Worm (Caenorhabditis elegans) whole organism, young adult: ENCODE measurements around the gene ech-5.

Source experiments
- B0261.1 ChIP-seq: sonication (generic microtip); optimal IDR thresholded peaks from 2 replicates; lab custom pipeline; 2016; ENCODE audit warnings: mild to moderate bottlenecking, missing genetic modification characterization, moderate library complexity, missing compliant biosample characterization
- B0336.3 ChIP-seq: fragments of 200-800 bp; sonication (Bioruptor generic); IDR thresholded peaks from 2 replicates; pipeline ENCODE4 v1.3.6; 2022; ENCODE audit warnings: missing genetic modification characterization, missing compliant biosample characterization
- C06A6.2 ChIP-seq: fragments of 200-800 bp; sonication (Bioruptor generic); conservative IDR thresholded peaks from 2 replicates; pipeline ENCODE4 v1.3.6; 2022; ENCODE audit warnings: missing genetic modification characterization, missing compliant biosample characterization
- D2030.7 ChIP-seq: fragments of 200-800 bp; sonication (Bioruptor generic); IDR thresholded peaks from 2 replicates; pipeline ENCODE4 v1.3.6; 2022; ENCODE audit warnings: missing genetic modification reagents, missing genetic modification characterization, missing compliant biosample characterization
- F10E7.11 ChIP-seq: sonication (generic microtip); optimal IDR thresholded peaks from 2 replicates; lab custom pipeline; 2017; ENCODE audit warnings: mild to moderate bottlenecking, missing genetic modification characterization, moderate library complexity, missing compliant biosample characterization
- F22D6.2 ChIP-seq: sonication (generic microtip); optimal IDR thresholded peaks from 2 replicates; lab custom pipeline; 2016; ENCODE audit warnings: mild to moderate bottlenecking, missing genetic modification characterization, missing compliant biosample characterization
- F23B12.7 ChIP-seq: sonication (generic microtip); optimal IDR thresholded peaks from 2 replicates; lab custom pipeline; 2017; ENCODE audit warnings: missing genetic modification characterization, mild to moderate bottlenecking, missing compliant biosample characterization, antibody characterized with exemption, moderate library complexity; ENCODE audit not compliant: insufficient read depth
- F37B4.10 ChIP-seq: fragments of 200-800 bp; sonication (Bioruptor generic); IDR thresholded peaks from 2 replicates; pipeline ENCODE4 v1.3.6; 2022; ENCODE audit warnings: missing genetic modification characterization, missing compliant biosample characterization
- F52B5.7 ChIP-seq: sonication (generic microtip); optimal IDR thresholded peaks from 2 replicates; lab custom pipeline; 2016; ENCODE audit warnings: mild to moderate bottlenecking, missing genetic modification characterization, missing compliant biosample characterization
- F55B11.4 ChIP-seq: sonication (generic microtip); optimal IDR thresholded peaks from 2 replicates; lab custom pipeline; 2016; ENCODE audit warnings: missing compliant biosample characterization, missing genetic modification characterization, borderline replicate concordance; ENCODE audit not compliant: insufficient read depth
- K12H6.12 ChIP-seq: fragments of 200-800 bp; sonication (Bioruptor generic); optimal IDR thresholded peaks from 2 replicates; lab custom pipeline; 2018; ENCODE audit warnings: mild to moderate bottlenecking, missing genetic modification characterization, missing compliant biosample characterization
- Y67H2A.10 ChIP-seq: fragments of 200-800 bp; sonication (Bioruptor generic); conservative IDR thresholded peaks from 2 replicates; pipeline ENCODE4 v1.3.6; 2022; ENCODE audit warnings: missing genetic modification reagents, missing genetic modification characterization, missing compliant biosample characterization
- Y79H2A.3 ChIP-seq: fragments of 200-800 bp; sonication (Bioruptor generic); conservative IDR thresholded peaks from 2 replicates; pipeline ENCODE4 v1.3.6; 2022; ENCODE audit warnings: missing genetic modification reagents, missing genetic modification characterization, missing compliant biosample characterization
- Y95B8A.8 ChIP-seq: fragments of 200-800 bp; sonication (Bioruptor generic); IDR thresholded peaks from 2 replicates; pipeline ENCODE4 v1.3.6; 2022; ENCODE audit warnings: missing genetic modification reagents, missing genetic modification characterization, missing compliant biosample characterization
- akir-1 ChIP-seq: fragments of 200-800 bp; sonication (Bioruptor generic); optimal IDR thresholded peaks from 2 replicates; lab custom pipeline; 2018; ENCODE audit warnings: mild to moderate bottlenecking, missing genetic modification characterization, moderate library complexity, missing compliant biosample characterization
- ama-1 ChIP-seq, 3 experiments: fragments of 150-350 bp in 1 of 3; sonication (generic microtip) in 2 of 3; optimal IDR thresholded peaks; 2 replicates each; lab custom pipeline; 2014 to 2018; ENCODE audit warnings: missing biosample characterization in 2 of 3, missing genetic modification characterization in 2 of 3, missing genetic modification reagents in 2 of 3
- athp-1 ChIP-seq: sonication (generic microtip); optimal IDR thresholded peaks from 2 replicates; lab custom pipeline; 2017; ENCODE audit warnings: mild to moderate bottlenecking, missing genetic modification characterization, missing compliant biosample characterization
- ccch-3 ChIP-seq: fragments of 200-800 bp; sonication (Bioruptor generic); optimal IDR thresholded peaks from 2 replicates; lab custom pipeline; 2018; ENCODE audit warnings: mild to moderate bottlenecking, missing genetic modification characterization, missing compliant biosample characterization
- ceh-27 ChIP-seq: fragments of 200-800 bp; sonication (Bioruptor generic); optimal IDR thresholded peaks from 2 replicates; lab custom pipeline; 2018; ENCODE audit warnings: mild to moderate bottlenecking, missing genetic modification characterization, moderate library complexity, missing compliant biosample characterization
- ceh-40 ChIP-seq: fragments of 200-800 bp; sonication (Bioruptor generic); IDR thresholded peaks from 2 replicates; pipeline ENCODE4 v1.3.6; 2022; ENCODE audit warnings: missing genetic modification characterization, missing compliant biosample characterization
- die-1 ChIP-seq: sonication (generic microtip); optimal IDR thresholded peaks from 2 replicates; lab custom pipeline; 2016; ENCODE audit warnings: missing genotype, mild to moderate bottlenecking, missing genetic modification characterization, missing compliant biosample characterization
- dox-1 ChIP-seq: fragments of 200-800 bp; sonication (Bioruptor generic); IDR thresholded peaks from 2 replicates; pipeline ENCODE4 v1.3.6; 2022; ENCODE audit warnings: missing genetic modification reagents, missing genetic modification characterization, missing compliant biosample characterization
- efl-1 ChIP-seq: fragments of 150-350 bp; optimal IDR thresholded peaks from 2 replicates; lab custom pipeline; 2014; ENCODE audit warnings: missing biosample characterization, missing genetic modification reagents, missing genetic modification characterization
- egl-44 ChIP-seq: fragments of 200-800 bp; sonication (Bioruptor generic); IDR thresholded peaks from 2 replicates; pipeline ENCODE4 v1.3.6; 2022; ENCODE audit warnings: missing genetic modification reagents, missing genetic modification characterization, missing compliant biosample characterization
- egrh-3 ChIP-seq: fragments of 200-800 bp; sonication (Bioruptor generic); IDR thresholded peaks from 2 replicates; pipeline ENCODE4 v1.3.6; 2022; ENCODE audit warnings: missing genetic modification reagents, missing genetic modification characterization, missing compliant biosample characterization
- ekl-4 ChIP-seq: fragments of 200-800 bp; sonication (Bioruptor generic); IDR thresholded peaks from 2 replicates; pipeline ENCODE4 v1.3.6; 2022; ENCODE audit warnings: missing genetic modification reagents, missing genetic modification characterization, missing compliant biosample characterization
- gei-17 ChIP-seq: fragments of 200-800 bp; sonication (Bioruptor generic); optimal IDR thresholded peaks from 2 replicates; lab custom pipeline; 2018; ENCODE audit warnings: mild to moderate bottlenecking, missing genetic modification characterization, missing compliant biosample characterization
- hmg-20 ChIP-seq: fragments of 200-800 bp; sonication (Bioruptor generic); IDR thresholded peaks from 2 replicates; pipeline ENCODE4 v1.3.6; 2022; ENCODE audit warnings: missing genetic modification reagents, missing genetic modification characterization, missing compliant biosample characterization
- hsf-1 ChIP-seq: fragments of 200-800 bp; sonication (Bioruptor generic); IDR thresholded peaks from 2 replicates; pipeline ENCODE4 v1.3.6; 2022; ENCODE audit warnings: missing genetic modification reagents, missing genetic modification characterization, missing compliant biosample characterization
- lag-1 ChIP-seq: fragments of 200-800 bp; sonication (Bioruptor generic); IDR thresholded peaks from 2 replicates; pipeline ENCODE4 v1.3.6; 2022; ENCODE audit warnings: missing genetic modification reagents, missing genetic modification characterization, missing compliant biosample characterization
- let-526 ChIP-seq: fragments of 200-800 bp; sonication (Bioruptor generic); IDR thresholded peaks from 2 replicates; pipeline ENCODE4 v1.3.6; 2022; ENCODE audit warnings: missing genetic modification reagents, missing genetic modification characterization, missing compliant biosample characterization
- lin-35 ChIP-seq, 3 experiments: fragments of 150-350 bp in 2 of 3; sonication (generic microtip) in 1 of 3; optimal IDR thresholded peaks; 2 replicates each; lab custom pipeline; 2014 to 2018; ENCODE audit warnings: missing biosample characterization in 3 of 3, missing genetic modification characterization in 3 of 3, missing genetic modification reagents in 3 of 3
- lin-40 ChIP-seq: sonication (generic microtip); optimal IDR thresholded peaks from 2 replicates; lab custom pipeline; 2016; ENCODE audit warnings: missing genetic modification characterization, mild to moderate bottlenecking, missing compliant biosample characterization, missing genotype, missing genetic modification reagents
- lsl-1 ChIP-seq: fragments of 200-800 bp; sonication (Bioruptor generic); optimal IDR thresholded peaks from 2 replicates; lab custom pipeline; 2018; ENCODE audit warnings: mild to moderate bottlenecking, missing genetic modification characterization, moderate library complexity, missing compliant biosample characterization
- madf-3 ChIP-seq: fragments of 200-800 bp; sonication (Bioruptor generic); IDR thresholded peaks from 2 replicates; pipeline ENCODE4 v1.3.6; 2022; ENCODE audit warnings: missing genetic modification reagents, missing genetic modification characterization, missing compliant biosample characterization
- madf-6 ChIP-seq: fragments of 200-800 bp; sonication (Bioruptor generic); IDR thresholded peaks from 2 replicates; pipeline ENCODE4 v1.3.6; 2022; ENCODE audit warnings: missing genetic modification reagents, missing genetic modification characterization, missing compliant biosample characterization
- madf-8 ChIP-seq: fragments of 200-800 bp; sonication (Bioruptor generic); conservative IDR thresholded peaks from 2 replicates; pipeline ENCODE4 v1.3.6; 2022; ENCODE audit warnings: missing genetic modification reagents, missing genetic modification characterization, missing compliant biosample characterization
- mcd-1 ChIP-seq: fragments of 200-800 bp; sonication (Bioruptor generic); IDR thresholded peaks from 2 replicates; pipeline ENCODE4 v1.3.6; 2022; ENCODE audit warnings: missing genetic modification reagents, missing genetic modification characterization, missing compliant biosample characterization
- mxl-1 ChIP-seq: sonication (generic microtip); optimal IDR thresholded peaks from 2 replicates; lab custom pipeline; 2016; ENCODE audit warnings: missing genetic modification characterization, missing compliant biosample characterization
- nfya-1 ChIP-seq: sonication (generic microtip); optimal IDR thresholded peaks from 2 replicates; lab custom pipeline; 2017; ENCODE audit warnings: antibody characterized with exemption, missing compliant biosample characterization, missing genetic modification characterization, borderline replicate concordance; ENCODE audit not compliant: insufficient read depth
- pha-4 ChIP-seq: fragments of 150-350 bp; sonication (generic microtip); optimal IDR thresholded peaks from 2 replicates; lab custom pipeline; 2014; ENCODE audit warnings: missing biosample characterization, missing genetic modification reagents, missing genetic modification characterization
- snpc-3.4 ChIP-seq: sonication (generic microtip); optimal IDR thresholded peaks from 2 replicates; lab custom pipeline; 2017; ENCODE audit warnings: missing genetic modification characterization, mild to moderate bottlenecking, missing compliant biosample characterization, antibody characterized with exemption, moderate library complexity, missing genotype, missing genetic modification reagents
- snpc-4 ChIP-seq, 5 experiments: fragments of 150-350 bp in 1 of 5; sonication (generic microtip) in 4 of 5; optimal IDR thresholded peaks; 2 replicates each; lab custom pipeline; 2014 to 2018; ENCODE audit warnings: missing genetic modification characterization in 5 of 5, missing biosample characterization in 3 of 5, antibody characterized with exemption in 2 of 5, mild to moderate bottlenecking in 2 of 5, missing compliant biosample characterization in 2 of 5, missing genotype in 2 of 5, moderate library complexity in 2 of 5, missing genetic modification reagents in 1 of 5
- unc-62 ChIP-seq: fragments of 150-350 bp; optimal IDR thresholded peaks from 2 replicates; lab custom pipeline; 2014; ENCODE audit warnings: missing biosample characterization, missing genetic modification reagents, missing genetic modification characterization
- xnd-1 ChIP-seq: sonication (generic microtip); optimal IDR thresholded peaks from 2 replicates; lab custom pipeline; 2016; ENCODE audit warnings: missing genotype, missing genetic modification reagents, missing genetic modification characterization, missing compliant biosample characterization
- ztf-22 ChIP-seq: fragments of 200-800 bp; sonication (Bioruptor generic); optimal IDR thresholded peaks from 2 replicates; lab custom pipeline; 2018; ENCODE audit warnings: mild to moderate bottlenecking, missing genetic modification characterization, moderate library complexity, missing compliant biosample characterization
- ztf-26 ChIP-seq: sonication (generic microtip); optimal IDR thresholded peaks from 2 replicates; lab custom pipeline; 2017; ENCODE audit warnings: missing genetic modification characterization, missing compliant biosample characterization
- ztf-28 ChIP-seq: fragments of 200-800 bp; sonication (Bioruptor generic); IDR thresholded peaks from 2 replicates; pipeline ENCODE4 v1.3.6; 2022; ENCODE audit warnings: missing genetic modification reagents, missing genetic modification characterization, missing compliant biosample characterization

Gene ech-5

ce11 chrIV:842630-843029 lies 45.8 kb downstream of the ech-5 start:
- peak; percentile 32 for TF ChIP-seq ceh-27 (GFP tag; lab: Kevin White, UChicago)
- TF ChIP-seq lsl-1 (GFP tag; lab: Kevin White, UChicago) = peak; percentile 30
- no peak for TF ChIP-seq akir-1 (GFP tag; lab: Kevin White, UChicago)
- no peak for TF ChIP-seq unc-62 (GFP tag; lab: Kevin White, UChicago)
- peak; percentile 53; the same call in 1 of the 2 replicates for TF ChIP-seq hmg-20 (GFP tag; lab: Robert Waterston, UW)
- TF ChIP-seq K12H6.12 (tag; lab: Kevin White, UChicago) = no peak
- TF ChIP-seq ztf-28 = 0 out of 2 replicates have a peak, but pooled peaks have one; percentile 26
- TF ChIP-seq xnd-1 = no peak
- no peak for TF ChIP-seq ccch-3 (GFP tag; lab: Kevin White, UChicago)
- no peak for TF ChIP-seq Y79H2A.3
- no peak for TF ChIP-seq snpc-4 (GFP tag; optimal IDR thresholded peaks at IDR 0.05; lab: Kevin White, UChicago)
- peak; percentile 6 to 84 (median 60) for TF ChIP-seq snpc-4 (tag; optimal IDR thresholded peaks at IDR 0.05; lab: Kevin White, UChicago)
- TF ChIP-seq ceh-40 (GFP tag; lab: Robert Waterston, UW) = no peak
- no peak for TF ChIP-seq nfya-1 (tag; lab: Kevin White, UChicago)
- no peak for TF ChIP-seq Y95B8A.8 (GFP tag; lab: Robert Waterston, UW)
- peak; percentile 38; the same call in 1 of the 2 replicates for TF ChIP-seq B0336.3
- no peak for TF ChIP-seq egl-44
- no peak for TF ChIP-seq F52B5.7
- no peak for TF ChIP-seq efl-1 (GFP tag; lab: Kevin White, UChicago)
- peak; percentile 70 for TF ChIP-seq mcd-1
- TF ChIP-seq ekl-4 (GFP tag; lab: Robert Waterston, UW) = peak; percentile 38; the same call in 1 of the 2 replicates
- TF ChIP-seq pha-4 (tag; lab: Kevin White, UChicago) = no peak
- TF ChIP-seq ztf-26 (tag; lab: Kevin White, UChicago) = no peak
- TF ChIP-seq ama-1 (optimal IDR thresholded peaks at IDR 0.05; lab: Kevin White, UChicago) = no peak
- no peak for TF ChIP-seq ama-1 (GFP tag; optimal IDR thresholded peaks at IDR 0.05; lab: Kevin White, UChicago)
- TF ChIP-seq madf-3 (GFP tag; lab: Robert Waterston, UW) = no peak
- peak; percentile 74 for TF ChIP-seq D2030.7 (GFP tag; lab: Robert Waterston, UW)
- peak; percentile 72 for TF ChIP-seq die-1 (tag; lab: Kevin White, UChicago)
- no peak for TF ChIP-seq F37B4.10 (GFP tag; lab: Robert Waterston, UW)
- TF ChIP-seq C06A6.2 (GFP tag; lab: Robert Waterston, UW) = no peak
- no peak for TF ChIP-seq F10E7.11 (tag; lab: Kevin White, UChicago)
- TF ChIP-seq hsf-1 (GFP tag; lab: Robert Waterston, UW) = no peak
- peak; percentile 90 for TF ChIP-seq F23B12.7 (tag; lab: Kevin White, UChicago)
- TF ChIP-seq lag-1 (GFP tag; lab: Robert Waterston, UW) = no peak
- no peak for TF ChIP-seq lin-35 (GFP tag; optimal IDR thresholded peaks at IDR 0.05; lab: Kevin White, UChicago)
- no peak for TF ChIP-seq athp-1 (tag; lab: Kevin White, UChicago)
- no peak for TF ChIP-seq dox-1 (GFP tag; lab: Robert Waterston, UW)
- TF ChIP-seq F22D6.2 (tag; lab: Kevin White, UChicago) = no peak
- peak; percentile 75 for TF ChIP-seq B0261.1 (tag; lab: Kevin White, UChicago)
- TF ChIP-seq gei-17 = no peak
- TF ChIP-seq Y67H2A.10 (GFP tag; lab: Robert Waterston, UW) = no peak
- TF ChIP-seq egrh-3 (GFP tag; lab: Robert Waterston, UW) = 0 out of 2 replicates have a peak, but pooled peaks have one; percentile 20
- no peak for TF ChIP-seq let-526 (GFP tag; lab: Robert Waterston, UW)
- peak; percentile 5 for TF ChIP-seq mxl-1 (tag; lab: Kevin White, UChicago)
- TF ChIP-seq madf-6 (GFP tag; lab: Robert Waterston, UW) = no peak; the same call in 1 of the 2 replicates
- no peak for TF ChIP-seq ztf-22 (GFP tag; lab: Kevin White, UChicago)
- no peak for TF ChIP-seq F55B11.4 (tag; lab: Kevin White, UChicago)
- no peak for TF ChIP-seq madf-8 (GFP tag; lab: Robert Waterston, UW)
- peak; percentile 21 for TF ChIP-seq snpc-3.4 (tag; lab: Kevin White, UChicago)
- peak; percentile 41 for TF ChIP-seq lin-40 (tag; lab: Kevin White, UChicago)
